Worm (Caenorhabditis elegans) whole organism, L3 larva: ENCODE results near the gene srab-3.

ENCODE experiments used
- mdl-1 ChIP-seq: fragments of 150-350 bp; optimal IDR thresholded peaks from 2 replicates; lab custom pipeline; 2014; ENCODE audit warnings: missing biosample characterization, missing genetic modification characterization
- ztf-4 ChIP-seq: fragments of 150-350 bp; optimal IDR thresholded peaks from 2 replicates; lab custom pipeline; 2014; ENCODE audit warnings: missing biosample characterization, missing genetic modification characterization

DNA sequence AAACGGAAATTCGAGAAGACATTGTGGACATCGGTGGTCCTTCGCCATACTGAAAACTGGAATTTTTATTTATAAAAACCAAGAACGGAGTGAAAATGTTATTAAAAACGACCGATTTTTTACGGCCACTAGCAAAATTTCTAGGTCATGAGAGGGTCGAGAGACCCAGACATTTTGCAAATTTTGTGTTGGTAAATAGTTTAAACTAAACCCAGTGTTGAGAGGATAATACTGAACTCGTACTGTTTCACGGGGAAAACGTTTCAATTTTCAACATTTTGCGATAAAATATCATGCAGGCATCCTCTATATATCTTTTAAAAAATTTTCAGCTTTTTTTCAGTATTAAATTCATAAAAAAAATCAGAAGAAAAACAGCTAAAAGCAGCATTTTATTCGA, 11.4 kb upstream of the srab-3 start, which contains the start of gene C04F5.9:
- TF ChIP-seq ztf-4 (no peak), mdl-1 (tag; lab: Kevin White, UChicago) (no peak)
